Fruit fly (Drosophila melanogaster): ENCODE measurements around the gene CG3552.

CG3552 gene

dm6 chr3L:9466595-9466994, 10.5 kb downstream of the CG3552 start (continued):
- TF ChIP-seq CG9727 (GFP tag; optimal IDR thresholded peaks at IDR 0.05) (peak; percentile 40), PHDP (tag; optimal IDR thresholded peaks at IDR 0.05) (peak; percentile 17), CG17912 (GFP tag; optimal IDR thresholded peaks at IDR 0.05) (no peak), lilli (GFP tag; optimal IDR thresholded peaks at IDR 0.05) (peak; percentile 29), CG3281 (GFP tag; optimal IDR thresholded peaks at IDR 0.05) (peak; percentile 38), CG15696 (tag; optimal IDR thresholded peaks at IDR 0.05) (no peak), CG12659 (GFP tag; optimal IDR thresholded peaks at IDR 0.05) (peak; percentile 41), CG8290 (GFP tag; optimal IDR thresholded peaks at IDR 0.05) (no peak), CG8290 (tag; optimal IDR thresholded peaks at IDR 0.05) (no peak), stc (GFP tag; IDR thresholded peaks at IDR 0.05) (no peak), CG18476 (GFP tag; optimal IDR thresholded peaks at IDR 0.05) (no peak), CG2678 (tag; optimal IDR thresholded peaks at IDR 0.05) (peak; percentile 75), lmd (GFP tag; IDR thresholded peaks at IDR 0.05) (no peak), gcm (GFP tag; optimal IDR thresholded peaks at IDR 0.05) (no peak), hkb (optimal IDR thresholded peaks at IDR 0.05) (no peak), hkb (GFP tag; IDR thresholded peaks at IDR 0.05) (no peak), Oaz (GFP tag; IDR thresholded peaks at IDR 0.05) (no peak), Asciz (GFP tag; optimal IDR thresholded peaks at IDR 0.05) (peak; percentile 7), Ptx1 (GFP tag; IDR thresholded peaks at IDR 0.05) (0 out of 2 replicates have a peak, but pooled peaks have one; percentile 23), exex (tag; optimal IDR thresholded peaks at IDR 0.05) (no peak), CG4617 (GFP tag; optimal IDR thresholded peaks at IDR 0.05; ENCODE audit: borderline replicate concordance) (no peak), CG7556 (GFP tag; optimal IDR thresholded peaks at IDR 0.05) (peak; percentile 74), Spps (tag; optimal IDR thresholded peaks at IDR 0.05) (no peak), Hmr (GFP tag; optimal IDR thresholded peaks at IDR 0.05) (peak; percentile 32), CG15601 (tag; optimal IDR thresholded peaks at IDR 0.05) (peak; percentile 10), bigmax (GFP tag; optimal IDR thresholded peaks at IDR 0.05) (no peak), CG10267 (tag; optimal IDR thresholded peaks at IDR 0.05) (peak; percentile 1), CG1602 (GFP tag; optimal IDR thresholded peaks at IDR 0.05) (peak; percentile 4), CG11398 (GFP tag; optimal IDR thresholded peaks at IDR 0.05) (no peak), Doc2 (GFP tag; IDR thresholded peaks at IDR 0.05) (no peak), bcd (GFP tag; optimal IDR thresholded peaks at IDR 0.05) (peak; percentile 3), CG2712 (tag; optimal IDR thresholded peaks at IDR 0.05) (peak; percentile 37), Rx (GFP tag; IDR thresholded peaks at IDR 0.05) (no peak), CG9215 (GFP tag; IDR thresholded peaks at IDR 0.05) (peak; percentile 31; the same call in 1 of the 2 replicates), CG9876 (GFP tag; optimal IDR thresholded peaks at IDR 0.05) (no peak), Sox102F (GFP tag; optimal IDR thresholded peaks at IDR 0.05) (peak; percentile 38), tio (GFP tag; optimal IDR thresholded peaks at IDR 0.05) (peak; percentile 7), CG8924 (tag; optimal IDR thresholded peaks at IDR 0.05) (peak; percentile 41), Fer2 (tag; optimal IDR thresholded peaks at IDR 0.05) (no peak), Kr (GFP tag; optimal IDR thresholded peaks at IDR 0.05) (no peak), Hr78 (GFP tag; optimal IDR thresholded peaks at IDR 0.05) (no peak), Med (GFP tag) (peak; percentile 55), Meics (GFP tag; optimal IDR thresholded peaks at IDR 0.05) (peak; percentile 41), ind (GFP tag; optimal IDR thresholded peaks at IDR 0.05) (no peak), CG13775 (GFP tag; optimal IDR thresholded peaks at IDR 0.05) (peak; percentile 15), CG12071 (GFP tag; optimal IDR thresholded peaks at IDR 0.05) (no peak), ab (GFP tag; optimal IDR thresholded peaks at IDR 0.05) (no peak), CG14860 (GFP tag; IDR thresholded peaks at IDR 0.05; ENCODE audit: partially characterized antibody) (no peak), klu (GFP tag; IDR thresholded peaks at IDR 0.05) (no peak), da (GFP tag; optimal IDR thresholded peaks at IDR 0.05) (no peak)

All from whole organism, embryonic.